Worm (Caenorhabditis elegans): ENCODE results near the gene F14F7.7.

DNA sequence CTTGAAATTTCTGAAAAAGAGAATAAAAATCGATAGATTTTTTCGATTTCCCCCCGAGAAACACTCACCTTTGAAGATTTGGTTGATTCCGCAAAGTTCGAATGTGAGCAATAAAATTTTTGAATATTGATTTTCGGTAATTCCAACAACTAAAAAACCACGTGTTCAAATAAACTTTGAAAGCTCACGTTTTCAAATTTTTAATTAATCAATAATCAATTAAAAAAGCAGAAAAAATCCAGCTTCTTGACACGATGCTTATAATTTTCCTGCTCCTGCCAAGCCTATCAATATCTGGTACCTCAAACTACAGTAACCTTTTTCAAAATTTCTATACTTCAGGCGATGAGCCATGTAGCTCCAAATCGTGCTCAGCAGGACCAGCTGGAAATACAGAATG, 43.3 kb upstream of the F14F7.7 start, which contains the start of gene ZK1010.5:
- no peak for TF ChIP-seq unc-39 (tag; optimal IDR thresholded peaks at IDR 0.05)
- TF ChIP-seq elt-3 (tag; optimal IDR thresholded peaks at IDR 0.05), result no peak
- no peak for TF ChIP-seq ceh-82 (tag; optimal IDR thresholded peaks at IDR 0.05)
- TF ChIP-seq nhr-237 (tag; optimal IDR thresholded peaks at IDR 0.05), result no peak
- TF ChIP-seq nhr-76 (tag; optimal IDR thresholded peaks at IDR 0.05), result no peak
- no peak for TF ChIP-seq nhr-25 (tag; optimal IDR thresholded peaks at IDR 0.05)
- TF ChIP-seq R02D3.7 (tag; optimal IDR thresholded peaks at IDR 0.05), result no peak

All from whole organism, L3 larva.